Worm (Caenorhabditis elegans) whole organism, L4 larva: ENCODE results near the gene F01F1.3.

ENCODE experiments used
- D1046.2 ChIP-seq: fragments of 200-800 bp; sonication (Bioruptor generic); IDR thresholded peaks from 2 replicates; pipeline ENCODE4 v1.3.6; 2022; ENCODE audit warnings: missing genetic modification characterization, missing compliant biosample characterization
- ZK546.5 ChIP-seq, 2 experiments: sonication (generic microtip); optimal IDR thresholded peaks; 2 replicates each; lab custom pipeline; 2017; ENCODE audit warnings: missing biosample characterization in 2 of 2, missing genetic modification characterization in 2 of 2
- ces-1 ChIP-seq: fragments of 150-350 bp; sonication (generic microtip); optimal IDR thresholded peaks from 4 replicates; lab custom pipeline; 2014; ENCODE audit warnings: missing biosample characterization, missing genetic modification reagents, missing genetic modification characterization
- dmd-9 ChIP-seq: fragments of 200-800 bp; sonication (Bioruptor generic); IDR thresholded peaks from 2 replicates; pipeline ENCODE4 v1.3.6; 2022; ENCODE audit warnings: missing genetic modification reagents, missing genetic modification characterization, missing compliant biosample characterization
- hlh-11 ChIP-seq: fragments of 200-800 bp; sonication (Bioruptor generic); optimal IDR thresholded peaks from 2 replicates; lab custom pipeline; 2018; ENCODE audit warnings: mild to moderate bottlenecking, missing genetic modification characterization, missing compliant biosample characterization
- jun-1 ChIP-seq: fragments of 150-350 bp; optimal IDR thresholded peaks from 2 replicates; lab custom pipeline; 2014; ENCODE audit warnings: missing biosample characterization, missing genetic modification reagents, missing genetic modification characterization
- mdl-1 ChIP-seq, 2 experiments: fragments of 150-350 bp in 1 of 2; sonication (generic microtip) in 1 of 2; optimal IDR thresholded peaks; 2 replicates each; lab custom pipeline; 2014 to 2017; ENCODE audit warnings: missing biosample characterization in 2 of 2, missing genetic modification characterization in 2 of 2
- nhr-10 ChIP-seq: fragments of 150-350 bp; optimal IDR thresholded peaks from 2 replicates; lab custom pipeline; 2014; ENCODE audit warnings: missing biosample characterization, missing genetic modification characterization
- nhr-25 ChIP-seq: sonication (generic microtip); optimal IDR thresholded peaks from 2 replicates; lab custom pipeline; 2017; ENCODE audit warnings: missing genetic modification characterization, mild to moderate bottlenecking, missing compliant biosample characterization, antibody characterized with exemption, moderate library complexity, borderline replicate concordance; ENCODE audit not compliant: insufficient read depth
- nhr-28 ChIP-seq: fragments of 150-350 bp; optimal IDR thresholded peaks from 2 replicates; lab custom pipeline; 2014; ENCODE audit warnings: missing biosample characterization, missing genetic modification characterization
- nhr-41 ChIP-seq: fragments of 200-800 bp; sonication (Bioruptor generic); IDR thresholded peaks from 2 replicates; pipeline ENCODE4 v1.3.6; 2022; ENCODE audit warnings: missing genetic modification reagents, missing genetic modification characterization, missing compliant biosample characterization
- pqm-1 ChIP-seq: sonication (generic microtip); optimal IDR thresholded peaks from 2 replicates; lab custom pipeline; 2017; ENCODE audit warnings: missing biosample characterization, missing genetic modification characterization
- spr-1 ChIP-seq: sonication (generic microtip); optimal IDR thresholded peaks from 2 replicates; lab custom pipeline; 2016; ENCODE audit warnings: mild to moderate bottlenecking, missing genetic modification characterization, missing compliant biosample characterization

- TF ChIP-seq D1046.2 (no peak), dmd-9 (GFP tag; lab: Robert Waterston, UW) (no peak), pqm-1 (tag; lab: Kevin White, UChicago) (no peak), ZK546.5 (tag; optimal IDR thresholded peaks at IDR 0.05; lab: Kevin White, UChicago) (no peak), spr-1 (no peak), mdl-1 (tag; optimal IDR thresholded peaks at IDR 0.05; lab: Kevin White, UChicago) (no peak), nhr-25 (no peak), nhr-10 (tag; lab: Kevin White, UChicago) (no peak), nhr-41 (GFP tag; lab: Robert Waterston, UW) (no peak), nhr-28 (tag; lab: Kevin White, UChicago) (no peak), jun-1 (tag; lab: Kevin White, UChicago) (no peak), hlh-11 (tag; lab: Kevin White, UChicago) (no peak), ces-1 (GFP tag; lab: Kevin White, UChicago) (no peak)
These were observed 39.3 kb upstream of the F01F1.3 start for ce11 chrIII:5832442-5832841.
